Fruit fly (Drosophila melanogaster): Measurements from ENCODE around the gene sowah.
A peak's percentile ranks its signal among the peaks of the same experiment; 100 is the strongest.

The sowah gene

dm6 chr3L:12514762-12515215 lies 57.6 kb downstream of the sowah start, which contains the start of the genes sti and tral:
TSS of gene sti (minus strand) at chr3L:12514815.
TSS of gene tral (plus strand) at chr3L:12515059.
- TF ChIP-seq HLH106 (tag; optimal IDR thresholded peaks at IDR 0.05) (peak; percentile 85), Hnf4 (GFP tag; optimal IDR thresholded peaks at IDR 0.05) (peak; percentile 94), tai (GFP tag; optimal IDR thresholded peaks at IDR 0.05) (no peak), N (GFP tag; optimal IDR thresholded peaks at IDR 0.05) (no peak), dl (GFP tag; optimal IDR thresholded peaks at IDR 0.05; ENCODE audit: insufficient read depth in 1 of 2, partially characterized antibody in 2 of 2) (no peak), Rel (GFP tag; optimal IDR thresholded peaks at IDR 0.05) (peak; percentile 23), Rel (tag; optimal IDR thresholded peaks at IDR 0.05) (peak; percentile 50), sage (GFP tag; optimal IDR thresholded peaks at IDR 0.05) (no peak), Dif (GFP tag; optimal IDR thresholded peaks at IDR 0.05; ENCODE audit: partially characterized antibody) (no peak), pan (optimal IDR thresholded peaks at IDR 0.05) (no peak), CG32264 (GFP tag; optimal IDR thresholded peaks at IDR 0.05) (peak; percentile 77), Myc (optimal IDR thresholded peaks at IDR 0.05) (peak; percentile 80), Vsx2 (GFP tag; optimal IDR thresholded peaks at IDR 0.05; ENCODE audit: partially characterized antibody) (no peak), usp (GFP tag; optimal IDR thresholded peaks at IDR 0.05) (no peak), br (GFP tag; optimal IDR thresholded peaks at IDR 0.05) (peak; percentile 94), Hr78 (GFP tag; optimal IDR thresholded peaks at IDR 0.05) (no peak), dmrt93B (GFP tag; optimal IDR thresholded peaks at IDR 0.05) (peak; percentile 77), Abd-B (GFP tag; optimal IDR thresholded peaks at IDR 0.05) (no peak), CrebA (GFP tag; optimal IDR thresholded peaks at IDR 0.05; ENCODE audit: borderline replicate concordance) (no peak), foxo (GFP tag; optimal IDR thresholded peaks at IDR 0.05) (peak; percentile 5 to 93), lola (GFP tag; optimal IDR thresholded peaks at IDR 0.05) (no peak), Jra (GFP tag; optimal IDR thresholded peaks at IDR 0.05) (peak; percentile 91), woc (GFP tag; optimal IDR thresholded peaks at IDR 0.05) (peak; percentile 58), brk (GFP tag; optimal IDR thresholded peaks at IDR 0.05) (no peak), dsf (GFP tag; optimal IDR thresholded peaks at IDR 0.05; ENCODE audit: borderline replicate concordance) (peak; percentile 68), ey (GFP tag; optimal IDR thresholded peaks at IDR 0.05) (peak; percentile 90), jim (GFP tag; optimal IDR thresholded peaks at IDR 0.05) (peak; percentile 30), Sp1 (GFP tag; optimal IDR thresholded peaks at IDR 0.05) (peak; percentile 80), GATAd (GFP tag; optimal IDR thresholded peaks at IDR 0.05) (peak; percentile 74), fru (GFP tag; optimal IDR thresholded peaks at IDR 0.05) (peak; percentile 90), rgr (GFP tag; optimal IDR thresholded peaks at IDR 0.05) (peak; percentile 90), h (GFP tag; optimal IDR thresholded peaks at IDR 0.05) (peak; percentile 93), CG9705 (GFP tag; optimal IDR thresholded peaks at IDR 0.05) (peak; percentile 86), Dfd (GFP tag; optimal IDR thresholded peaks at IDR 0.05) (no peak), Mio (GFP tag; optimal IDR thresholded peaks at IDR 0.05) (no peak), sv (GFP tag; optimal IDR thresholded peaks at IDR 0.05) (peak; percentile 93), Hr83 (GFP tag; optimal IDR thresholded peaks at IDR 0.05; ENCODE audit: poor library complexity, severe bottlenecking) (peak; percentile 72), OdsH (GFP tag; optimal IDR thresholded peaks at IDR 0.05) (peak; percentile 83), psq (GFP tag; optimal IDR thresholded peaks at IDR 0.05) (peak; percentile 79)

- TF ChIP-seq Hr78 (GFP tag; optimal IDR thresholded peaks at IDR 0.05) (no peak), dsf (GFP tag; optimal IDR thresholded peaks at IDR 0.05; ENCODE audit: borderline replicate concordance) (no peak)
These were observed 64.8 kb downstream of the sowah start, which contains the start of gene CG10654 for dm6 chr3L:12507571-12507970. TSS of gene CG10654 (minus strand) at chr3L:12507840.

- TF ChIP-seq HLH106 (tag; optimal IDR thresholded peaks at IDR 0.05): no peak
- TF ChIP-seq pan (optimal IDR thresholded peaks at IDR 0.05): no peak
- TF ChIP-seq h (GFP tag; optimal IDR thresholded peaks at IDR 0.05): peak; percentile 75
These were observed 65.3 kb downstream of the sowah start for dm6 chr3L:12506963-12507552.
